Worm (Caenorhabditis elegans) whole organism, L4 larva: ENCODE measurements around the gene C16D2.1.
A peak's percentile ranks its signal among the peaks of the same experiment; 100 is the strongest.

Experiments used
- D1046.2 ChIP-seq: fragments of 200-800 bp; sonication (Bioruptor generic); IDR thresholded peaks from 2 replicates; pipeline ENCODE4 v1.3.6; 2022; ENCODE audit warnings: missing genetic modification characterization, missing compliant biosample characterization
- T20F7.1 ChIP-seq: fragments of 200-800 bp; sonication (Bioruptor generic); optimal IDR thresholded peaks from 2 replicates; lab custom pipeline; 2018; ENCODE audit warnings: mild to moderate bottlenecking, missing genetic modification characterization, missing compliant biosample characterization
- Y105C5A.15 ChIP-seq: fragments of 200-800 bp; sonication (Bioruptor generic); IDR thresholded peaks from 2 replicates; pipeline ENCODE4 v1.3.6; 2022; ENCODE audit warnings: missing genetic modification characterization, missing compliant biosample characterization
- Y5F2A.4 ChIP-seq: fragments of 200-800 bp; sonication (Bioruptor generic); optimal IDR thresholded peaks from 2 replicates; lab custom pipeline; 2018; ENCODE audit warnings: mild to moderate bottlenecking, missing genetic modification characterization, missing compliant biosample characterization
- ZK546.5 ChIP-seq, 2 experiments: sonication (generic microtip); optimal IDR thresholded peaks; 2 replicates each; lab custom pipeline; 2017; ENCODE audit warnings: missing biosample characterization in 2 of 2, missing genetic modification characterization in 2 of 2
- aha-1 ChIP-seq: fragments of 150-350 bp; peaks from one replicate; lab custom pipeline; 2014; ENCODE audit warnings: missing biosample characterization, missing genetic modification characterization
- aly-2 ChIP-seq: sonication (generic microtip); optimal IDR thresholded peaks from 2 replicates; lab custom pipeline; 2018; ENCODE audit warnings: missing biosample characterization, missing genetic modification characterization
- ama-1 ChIP-seq: fragments of 150-350 bp; optimal IDR thresholded peaks from 2 replicates; lab custom pipeline; 2014; ENCODE audit warnings: inconsistent platforms, mixed read lengths
- arid-1 ChIP-seq: fragments of 200-800 bp; sonication (Bioruptor generic); conservative IDR thresholded peaks from 2 replicates; pipeline ENCODE4 v1.3.6; 2022; ENCODE audit warnings: missing genetic modification reagents, missing genetic modification characterization, missing compliant biosample characterization
- ceh-82 ChIP-seq: sonication (generic microtip); optimal IDR thresholded peaks from 2 replicates; lab custom pipeline; 2017; ENCODE audit warnings: missing biosample characterization, missing genetic modification characterization
- daf-16 ChIP-seq, 3 experiments: sonication (generic microtip); optimal IDR thresholded peaks; 2 replicates each; lab custom pipeline; 2016 to 2017; ENCODE audit warnings: missing genetic modification characterization in 3 of 3, missing genetic modification reagents in 3 of 3, mild to moderate bottlenecking in 2 of 3, missing compliant biosample characterization in 2 of 3, missing biosample characterization in 1 of 3, moderate library complexity in 1 of 3
- duxl-1 ChIP-seq: sonication (generic microtip); optimal IDR thresholded peaks from 2 replicates; lab custom pipeline; 2016; ENCODE audit warnings: mild to moderate bottlenecking, missing genetic modification characterization, moderate library complexity, missing compliant biosample characterization; ENCODE audit not compliant: poor library complexity
- dve-1 ChIP-seq: sonication (generic microtip); optimal IDR thresholded peaks from 2 replicates; lab custom pipeline; 2017; ENCODE audit warnings: antibody characterized with exemption, mild to moderate bottlenecking, missing genetic modification characterization, missing compliant biosample characterization; ENCODE audit not compliant: insufficient read depth
- egl-27 ChIP-seq: sonication (generic microtip); optimal IDR thresholded peaks from 3 replicates; lab custom pipeline; 2017; ENCODE audit warnings: missing biosample characterization, missing genetic modification reagents, missing genetic modification characterization
- gei-8 ChIP-seq: fragments of 200-800 bp; sonication (Bioruptor generic); optimal IDR thresholded peaks from 2 replicates; lab custom pipeline; 2018; ENCODE audit warnings: mild to moderate bottlenecking, missing genetic modification characterization, missing compliant biosample characterization
- hif-1 ChIP-seq, 2 experiments: sonication (generic microtip); optimal IDR thresholded peaks; 2 replicates each; lab custom pipeline; 2016 to 2017; ENCODE audit warnings: missing compliant biosample characterization in 2 of 2, missing genetic modification characterization in 2 of 2, missing genetic modification reagents in 2 of 2, missing genotype in 2 of 2, mild to moderate bottlenecking in 1 of 2
- hlh-11 ChIP-seq: fragments of 200-800 bp; sonication (Bioruptor generic); optimal IDR thresholded peaks from 2 replicates; lab custom pipeline; 2018; ENCODE audit warnings: mild to moderate bottlenecking, missing genetic modification characterization, missing compliant biosample characterization
- hlh-30 ChIP-seq: sonication (generic microtip); optimal IDR thresholded peaks from 2 replicates; lab custom pipeline; 2017; ENCODE audit warnings: antibody characterized with exemption, mild to moderate bottlenecking, missing genetic modification characterization, missing compliant biosample characterization; ENCODE audit not compliant: insufficient read depth
- hmg-1.1 ChIP-seq: fragments of 200-800 bp; sonication (Bioruptor generic); IDR thresholded peaks from 2 replicates; pipeline ENCODE4 v1.3.6; 2022; ENCODE audit warnings: missing genetic modification reagents, missing genetic modification characterization, missing compliant biosample characterization
- lin-1 ChIP-seq: fragments of 200-800 bp; sonication (Bioruptor generic); IDR thresholded peaks from 2 replicates; pipeline ENCODE4 v1.3.6; 2022; ENCODE audit warnings: missing genetic modification reagents, missing genetic modification characterization, missing compliant biosample characterization
- lin-39 ChIP-seq: fragments of 150-350 bp; optimal IDR thresholded peaks from 2 replicates; lab custom pipeline; 2014; ENCODE audit warnings: missing biosample characterization, missing genetic modification reagents, missing genetic modification characterization
- lir-3 ChIP-seq: sonication (generic microtip); optimal IDR thresholded peaks from 2 replicates; lab custom pipeline; 2016; ENCODE audit warnings: mild to moderate bottlenecking, missing genetic modification characterization, missing compliant biosample characterization
- lsy-2 ChIP-seq, 2 experiments: fragments of 150-350 bp in 1 of 2; sonication (generic microtip) in 1 of 2; optimal IDR thresholded peaks; 2 replicates each; lab custom pipeline; 2014 to 2017; ENCODE audit warnings: missing biosample characterization in 2 of 2, missing genetic modification characterization in 2 of 2
- madf-5 ChIP-seq, 2 experiments: fragments of 200-800 bp; sonication (Bioruptor generic); IDR thresholded peaks; 2 replicates each; pipeline ENCODE4 v1.3.6; 2022; ENCODE audit warnings: missing compliant biosample characterization in 2 of 2, missing genetic modification characterization in 2 of 2
- madf-9 ChIP-seq: fragments of 200-800 bp; sonication (Bioruptor generic); conservative IDR thresholded peaks from 2 replicates; pipeline ENCODE4 v1.3.6; 2022; ENCODE audit warnings: missing genetic modification reagents, missing genetic modification characterization, missing compliant biosample characterization
- mdl-1 ChIP-seq, 2 experiments: fragments of 150-350 bp in 1 of 2; sonication (generic microtip) in 1 of 2; optimal IDR thresholded peaks; 2 replicates each; lab custom pipeline; 2014 to 2017; ENCODE audit warnings: missing biosample characterization in 2 of 2, missing genetic modification characterization in 2 of 2
- mdt-29 ChIP-seq: fragments of 200-800 bp; sonication (Bioruptor generic); IDR thresholded peaks from 2 replicates; pipeline ENCODE4 v1.3.6; 2022; ENCODE audit warnings: missing genetic modification reagents, missing genetic modification characterization, missing compliant biosample characterization
- mep-1 ChIP-seq: fragments of 150-350 bp; sonication (generic microtip); optimal IDR thresholded peaks from 3 replicates; lab custom pipeline; 2014; ENCODE audit warnings: missing biosample characterization, missing genetic modification characterization
- mes-2 ChIP-seq: sonication (generic microtip); optimal IDR thresholded peaks from 2 replicates; lab custom pipeline; 2016; ENCODE audit warnings: missing genotype, mild to moderate bottlenecking, missing genetic modification characterization, missing compliant biosample characterization; ENCODE audit not compliant: poor library complexity, severe bottlenecking
- mxl-2 ChIP-seq: fragments of 200-800 bp; sonication (Bioruptor generic); conservative IDR thresholded peaks from 2 replicates; pipeline ENCODE4 v1.3.6; 2022; ENCODE audit warnings: missing genetic modification reagents, missing genetic modification characterization, missing compliant biosample characterization
- nhr-28 ChIP-seq: fragments of 150-350 bp; optimal IDR thresholded peaks from 2 replicates; lab custom pipeline; 2014; ENCODE audit warnings: missing biosample characterization, missing genetic modification characterization
- nhr-42 ChIP-seq: fragments of 200-800 bp; sonication (Bioruptor generic); IDR thresholded peaks from 2 replicates; pipeline ENCODE4 v1.3.6; 2022; ENCODE audit warnings: missing genetic modification characterization, missing compliant biosample characterization
- nhr-6 ChIP-seq: fragments of 150-350 bp; optimal IDR thresholded peaks from 2 replicates; lab custom pipeline; 2014; ENCODE audit warnings: missing biosample characterization, missing genetic modification characterization
- pha-4 ChIP-seq, 2 experiments: fragments of 150-350 bp in 1 of 2; fragments of 200-800 bp in 1 of 2; sonication (Bioruptor generic) in 1 of 2; IDR thresholded peaks in 1 of 2; optimal IDR thresholded peaks in 1 of 2; 2 replicates each; pipeline versions ENCODE4 v1.3.6 to Lab custom; 2014 to 2022; ENCODE audit warnings: missing genetic modification characterization in 2 of 2, missing genetic modification reagents in 2 of 2, missing biosample characterization in 1 of 2, missing compliant biosample characterization in 1 of 2
- php-3 ChIP-seq: fragments of 200-800 bp; sonication (Bioruptor generic); IDR thresholded peaks from 2 replicates; pipeline ENCODE4 v1.3.6; 2022; ENCODE audit warnings: missing genetic modification reagents, missing genetic modification characterization, missing compliant biosample characterization
- pqm-1 ChIP-seq: sonication (generic microtip); optimal IDR thresholded peaks from 2 replicates; lab custom pipeline; 2017; ENCODE audit warnings: missing biosample characterization, missing genetic modification characterization
- rbr-2 ChIP-seq: sonication (generic microtip); optimal IDR thresholded peaks from 2 replicates; lab custom pipeline; 2016; ENCODE audit warnings: missing genotype, missing genetic modification characterization, missing compliant biosample characterization
- snpc-1.2 ChIP-seq: fragments of 200-800 bp; sonication (Bioruptor generic); IDR thresholded peaks from 2 replicates; pipeline ENCODE4 v1.3.6; 2022; ENCODE audit warnings: missing genetic modification reagents, missing genetic modification characterization, missing compliant biosample characterization
- tra-1 ChIP-seq: fragments of 200-800 bp; sonication (Bioruptor generic); IDR thresholded peaks from 2 replicates; pipeline ENCODE4 v1.3.6; 2022; ENCODE audit warnings: missing genetic modification reagents, missing genetic modification characterization, missing compliant biosample characterization
- unc-130 ChIP-seq: sonication (generic microtip); optimal IDR thresholded peaks from 2 replicates; lab custom pipeline; 2016; ENCODE audit warnings: missing genetic modification reagents, missing genetic modification characterization, missing compliant biosample characterization
- zfp-2 ChIP-seq: sonication (generic microtip); optimal IDR thresholded peaks from 2 replicates; lab custom pipeline; 2016; ENCODE audit warnings: mild to moderate bottlenecking, missing genetic modification characterization, missing compliant biosample characterization
- zfp-3 ChIP-seq: fragments of 200-800 bp; sonication (Bioruptor generic); conservative IDR thresholded peaks from 2 replicates; pipeline ENCODE4 v1.3.6; 2022; ENCODE audit warnings: missing genetic modification reagents, missing genetic modification characterization, missing compliant biosample characterization
- zip-11 ChIP-seq: fragments of 200-800 bp; sonication (Bioruptor generic); IDR thresholded peaks from 2 replicates; pipeline ENCODE4 v1.3.6; 2022; ENCODE audit warnings: missing genetic modification characterization, missing compliant biosample characterization
- zip-2 ChIP-seq: fragments of 150-350 bp; optimal IDR thresholded peaks from 2 replicates; lab custom pipeline; 2014; ENCODE audit warnings: missing biosample characterization, missing genetic modification characterization

Gene C16D2.1

ce11 chrII:9124353-9124752 lies 7.1 kb upstream of the C16D2.1 start:
- TF ChIP-seq mes-2 (tag; lab: Kevin White, UChicago) (peak; percentile 6), aly-2 (no peak)

ce11 chrII:9125007-9125406 lies 6.5 kb upstream of the C16D2.1 start:
- TF ChIP-seq zfp-3 (GFP tag; lab: Robert Waterston, UW): no peak
- TF ChIP-seq nhr-28 (tag; lab: Kevin White, UChicago): peak; percentile 29
- TF ChIP-seq T20F7.1 (GFP tag; lab: Kevin White, UChicago): no peak
- TF ChIP-seq aha-1 (tag; lab: Kevin White, UChicago): peak; percentile 72
- TF ChIP-seq dve-1: peak; percentile 57
- TF ChIP-seq hlh-30 (tag; lab: Kevin White, UChicago): peak; percentile 6
- peak; percentile 44 for TF ChIP-seq pqm-1 (tag; lab: Kevin White, UChicago)
- no peak for TF ChIP-seq daf-16 (GFP tag; optimal IDR thresholded peaks at IDR 0.05; lab: Kevin White, UChicago)
- TF ChIP-seq daf-16 (tag; optimal IDR thresholded peaks at IDR 0.05; lab: Kevin White, UChicago): peak; percentile 32
- 0 out of 2 replicates have a peak, but pooled peaks have one; percentile 16 for TF ChIP-seq php-3 (GFP tag; lab: Robert Waterston, UW)

ce11 chrII:9126965-9127364 lies 4.5 kb upstream of the C16D2.1 start:
- TF ChIP-seq T20F7.1 (GFP tag; lab: Kevin White, UChicago) (no peak), mes-2 (tag; lab: Kevin White, UChicago) (peak; percentile 52), zip-11 (GFP tag; lab: Robert Waterston, UW) (no peak), snpc-1.2 (no peak), hlh-11 (tag; lab: Kevin White, UChicago) (peak; percentile 71), ceh-82 (no peak), mxl-2 (GFP tag; lab: Robert Waterston, UW) (no peak), madf-9 (GFP tag; lab: Robert Waterston, UW) (no peak), pha-4 (GFP tag; IDR thresholded peaks at IDR 0.05; lab: Robert Waterston, UW) (no peak), pha-4 (tag; optimal IDR thresholded peaks at IDR 0.05; lab: Kevin White, UChicago) (peak; percentile 95), arid-1 (0 out of 2 replicates have a peak, but pooled peaks have one; percentile 35), lsy-2 (tag; optimal IDR thresholded peaks at IDR 0.05; lab: Kevin White, UChicago) (peak in 1 of 2 experiments; percentile 24), nhr-42 (GFP tag; lab: Robert Waterston, UW) (0 out of 2 replicates have a peak, but pooled peaks have one; percentile 30), hmg-1.1 (GFP tag; lab: Robert Waterston, UW) (0 out of 2 replicates have a peak, but pooled peaks have one; percentile 10), zfp-2 (tag; lab: Kevin White, UChicago) (no peak), nhr-6 (peak; percentile 87), zip-2 (tag; lab: Kevin White, UChicago) (no peak), Y5F2A.4 (GFP tag; lab: Kevin White, UChicago) (no peak), egl-27 (tag; lab: Kevin White, UChicago) (no peak), tra-1 (no peak), hif-1 (tag; optimal IDR thresholded peaks at IDR 0.05; lab: Kevin White, UChicago) (no peak), lin-1 (GFP tag; lab: Robert Waterston, UW) (no peak), mep-1 (tag; lab: Kevin White, UChicago) (peak; percentile 47), ama-1 (peak; percentile 27), unc-130 (GFP tag; lab: Kevin White, UChicago) (no peak), ZK546.5 (tag; optimal IDR thresholded peaks at IDR 0.05; lab: Kevin White, UChicago) (no peak), aha-1 (tag; lab: Kevin White, UChicago) (no peak), gei-8 (GFP tag; lab: Kevin White, UChicago) (no peak), daf-16 (GFP tag; optimal IDR thresholded peaks at IDR 0.05; lab: Kevin White, UChicago) (no peak), daf-16 (tag; optimal IDR thresholded peaks at IDR 0.05; lab: Kevin White, UChicago) (peak; percentile 19), lin-39 (tag; lab: Kevin White, UChicago) (no peak), lir-3 (tag; lab: Kevin White, UChicago) (no peak), hlh-30 (tag; lab: Kevin White, UChicago) (peak; percentile 50), nhr-28 (tag; lab: Kevin White, UChicago) (peak; percentile 25), mdl-1 (tag; optimal IDR thresholded peaks at IDR 0.05; lab: Kevin White, UChicago) (peak in 1 of 2 experiments; percentile 37), dve-1 (peak; percentile 65), Y105C5A.15 (GFP tag; lab: Robert Waterston, UW) (no peak), duxl-1 (tag; lab: Kevin White, UChicago) (no peak), madf-5 (GFP tag; IDR thresholded peaks at IDR 0.05; lab: Robert Waterston, UW) (no peak), mdt-29 (GFP tag; lab: Robert Waterston, UW) (no peak), rbr-2 (tag; lab: Kevin White, UChicago) (no peak), pqm-1 (tag; lab: Kevin White, UChicago) (no peak), D1046.2 (no peak)
